Fruit fly (Drosophila melanogaster) whole organism, wandering third instar larva: ENCODE measurements around the gene MED27.

Experiments
- Abd-B ChIP-seq: fragments of >200 bp; optimal IDR thresholded peaks from 2 replicates; lab custom pipeline; 2017; ENCODE audit warnings: missing biosample characterization, missing genetic modification characterization
- CG32264 ChIP-seq: fragments of 200-800 bp; sonication (Bioruptor generic); optimal IDR thresholded peaks from 2 replicates; lab custom pipeline; 2016; ENCODE audit warnings: missing biosample characterization, missing genetic modification characterization
- CrebA ChIP-seq: fragments of 200-800 bp; sonication (Bioruptor generic); optimal IDR thresholded peaks from 2 replicates; lab custom pipeline; 2016; ENCODE audit warnings: missing biosample characterization, mild to moderate bottlenecking, missing genetic modification characterization, borderline replicate concordance
- Dfd ChIP-seq: fragments of >200 bp; optimal IDR thresholded peaks from 2 replicates; lab custom pipeline; 2017; ENCODE audit warnings: missing biosample characterization, missing genetic modification characterization
- Dif ChIP-seq: fragments of 200-275, 200-300 bp; sonication (Bioruptor generic); optimal IDR thresholded peaks from 2 replicates; lab custom pipeline; 2018; ENCODE audit warnings: missing biosample characterization, missing genetic modification characterization; ENCODE audit not compliant: partially characterized antibody
- GATAd ChIP-seq: sonication (Bioruptor generic); optimal IDR thresholded peaks from 2 replicates; lab custom pipeline; 2016; ENCODE audit warnings: missing biosample characterization, missing genetic modification characterization
- HLH106 ChIP-seq: fragments of 200-800 bp; optimal IDR thresholded peaks from 3 replicates; lab custom pipeline; 2019; ENCODE audit warnings: missing biosample characterization, mild to moderate bottlenecking, missing genetic modification characterization, moderate library complexity
- Hnf4 ChIP-seq: fragments of 200-800 bp; sonication (Bioruptor generic); optimal IDR thresholded peaks from 2 replicates; lab custom pipeline; 2016; ENCODE audit warnings: missing biosample characterization, mild to moderate bottlenecking, missing genetic modification characterization
- Hr78 ChIP-seq: fragments of >200 bp; optimal IDR thresholded peaks from 2 replicates; lab custom pipeline; 2017; ENCODE audit warnings: missing biosample characterization, missing genetic modification characterization
- Hr83 ChIP-seq: fragments of 200-300 bp; sonication (Bioruptor generic); optimal IDR thresholded peaks from 2 replicates; lab custom pipeline; 2016; ENCODE audit warnings: missing biosample characterization, mild to moderate bottlenecking, missing genetic modification characterization, moderate library complexity; ENCODE audit not compliant: poor library complexity, severe bottlenecking
- Jra ChIP-seq: sonication (Bioruptor generic); optimal IDR thresholded peaks from 2 replicates; lab custom pipeline; 2016; ENCODE audit warnings: missing biosample characterization, missing genetic modification characterization
- Mio ChIP-seq: sonication (Bioruptor generic); optimal IDR thresholded peaks from 2 replicates; lab custom pipeline; 2016; ENCODE audit warnings: missing biosample characterization, missing genetic modification characterization
- Myc ChIP-seq: fragments of >200 bp; optimal IDR thresholded peaks from 2 replicates; lab custom pipeline; 2017
- N ChIP-seq: fragments of >200 bp; optimal IDR thresholded peaks from 2 replicates; lab custom pipeline; 2018; ENCODE audit warnings: missing biosample characterization, missing external identifiers, missing genetic modification characterization
- OdsH ChIP-seq: fragments of 200-800 bp; sonication (Bioruptor generic); optimal IDR thresholded peaks from 2 replicates; lab custom pipeline; 2016; ENCODE audit warnings: missing biosample characterization, mild to moderate bottlenecking, missing genetic modification characterization
- Rel ChIP-seq, 2 experiments: fragments of 200-800 bp; sonication (Bioruptor generic) in 1 of 2; optimal IDR thresholded peaks; 2 replicates in 1 of 2; 3 replicates in 1 of 2; lab custom pipeline; 2016 to 2019; ENCODE audit warnings: mild to moderate bottlenecking in 2 of 2, missing biosample characterization in 2 of 2, missing genetic modification characterization in 2 of 2, moderate library complexity in 1 of 2
- Sp1 ChIP-seq: fragments of 200-800 bp; sonication (Bioruptor generic); optimal IDR thresholded peaks from 3 replicates; lab custom pipeline; 2019; ENCODE audit warnings: missing biosample characterization, mild to moderate bottlenecking, missing genetic modification characterization, moderate library complexity
- Vsx2 ChIP-seq: fragments of 200-300, 225-300 bp; sonication (Bioruptor generic); optimal IDR thresholded peaks from 2 replicates; lab custom pipeline; 2018; ENCODE audit warnings: missing biosample characterization, missing genetic modification characterization; ENCODE audit not compliant: partially characterized antibody
- br ChIP-seq: fragments of 200-800 bp; sonication (Bioruptor generic); optimal IDR thresholded peaks from 2 replicates; lab custom pipeline; 2016; ENCODE audit warnings: missing biosample characterization, missing genetic modification characterization
- brk ChIP-seq: fragments of 200-800 bp; sonication (Bioruptor generic); optimal IDR thresholded peaks from 2 replicates; lab custom pipeline; 2016; ENCODE audit warnings: missing biosample characterization, mild to moderate bottlenecking, missing genetic modification characterization
- dl ChIP-seq, 2 experiments: fragments of 175-275, 200-275 bp in 1 of 2; fragments of 200-275 bp in 1 of 2; sonication (Bioruptor generic); optimal IDR thresholded peaks; lab custom pipeline; 2018; ENCODE audit warnings: mild to moderate bottlenecking in 2 of 2, missing biosample characterization in 2 of 2, missing genetic modification characterization in 2 of 2, moderate library complexity in 2 of 2; ENCODE audit not compliant: partially characterized antibody in 2 of 2, insufficient read depth in 1 of 2
- dmrt93B ChIP-seq: fragments of 200-800 bp; sonication (Bioruptor generic); optimal IDR thresholded peaks from 2 replicates; lab custom pipeline; 2018; ENCODE audit warnings: missing biosample characterization, mild to moderate bottlenecking, missing genetic modification characterization
- dsf ChIP-seq: sonication (Bioruptor generic); optimal IDR thresholded peaks from 2 replicates; lab custom pipeline; 2016; ENCODE audit warnings: missing biosample characterization, missing genetic modification characterization, borderline replicate concordance
- ey ChIP-seq: fragments of 200-800 bp; sonication (Bioruptor generic); optimal IDR thresholded peaks from 2 replicates; lab custom pipeline; 2016; ENCODE audit warnings: missing biosample characterization, missing genetic modification characterization
- foxo ChIP-seq, 2 experiments: fragments of 200-800 bp; sonication (Bioruptor generic); optimal IDR thresholded peaks; 2 replicates in 1 of 2; 3 replicates in 1 of 2; lab custom pipeline; 2016 to 2017; ENCODE audit warnings: missing biosample characterization in 2 of 2, missing genetic modification characterization in 2 of 2
- fru ChIP-seq: fragments of 200-800 bp; sonication (Bioruptor generic); optimal IDR thresholded peaks from 3 replicates; lab custom pipeline; 2016; ENCODE audit warnings: missing biosample characterization, mild to moderate bottlenecking, missing genetic modification characterization
- h ChIP-seq: fragments of 200-800 bp; sonication (Bioruptor generic); optimal IDR thresholded peaks from 3 replicates; lab custom pipeline; 2016; ENCODE audit warnings: missing biosample characterization, mild to moderate bottlenecking, missing genetic modification characterization
- jim ChIP-seq: fragments of 175-275, 200-325 bp; sonication (Bioruptor generic); optimal IDR thresholded peaks from 2 replicates; lab custom pipeline; 2016; ENCODE audit warnings: missing biosample characterization, mild to moderate bottlenecking, missing genetic modification characterization
- lola ChIP-seq: fragments of >200 bp; optimal IDR thresholded peaks from 2 replicates; lab custom pipeline; 2017; ENCODE audit warnings: missing biosample characterization, missing genetic modification characterization
- pan ChIP-seq: fragments of >200 bp; optimal IDR thresholded peaks from 2 replicates; lab custom pipeline; 2017
- rgr ChIP-seq: fragments of 200-800 bp; sonication (Bioruptor generic); optimal IDR thresholded peaks from 3 replicates; lab custom pipeline; 2016; ENCODE audit warnings: missing biosample characterization, mild to moderate bottlenecking, missing genetic modification characterization
- sage ChIP-seq: fragments of 200-800 bp; sonication (Bioruptor generic); optimal IDR thresholded peaks from 2 replicates; lab custom pipeline; 2016; ENCODE audit warnings: missing biosample characterization, mild to moderate bottlenecking, missing genetic modification characterization
- sv ChIP-seq: fragments of 200-800 bp; sonication (Bioruptor generic); optimal IDR thresholded peaks from 3 replicates; lab custom pipeline; 2016; ENCODE audit warnings: missing biosample characterization, missing genetic modification characterization
- tai ChIP-seq: sonication (Bioruptor generic); optimal IDR thresholded peaks from 2 replicates; lab custom pipeline; 2016; ENCODE audit warnings: missing biosample characterization, missing genetic modification characterization
- woc ChIP-seq: sonication (Bioruptor generic); optimal IDR thresholded peaks from 2 replicates; lab custom pipeline; 2016; ENCODE audit warnings: missing biosample characterization, mild to moderate bottlenecking, missing genetic modification characterization

The MED27 gene

dm6 chr3R:5682921-5683748, 28.2 kb downstream of the MED27 start:
- TF ChIP-seq Dfd (GFP tag; lab: Kevin White, UChicago) (no peak), sv (GFP tag; lab: Kevin White, UChicago) (peak; percentile 22), GATAd (GFP tag; lab: Kevin White, UChicago) (no peak)

DNA sequence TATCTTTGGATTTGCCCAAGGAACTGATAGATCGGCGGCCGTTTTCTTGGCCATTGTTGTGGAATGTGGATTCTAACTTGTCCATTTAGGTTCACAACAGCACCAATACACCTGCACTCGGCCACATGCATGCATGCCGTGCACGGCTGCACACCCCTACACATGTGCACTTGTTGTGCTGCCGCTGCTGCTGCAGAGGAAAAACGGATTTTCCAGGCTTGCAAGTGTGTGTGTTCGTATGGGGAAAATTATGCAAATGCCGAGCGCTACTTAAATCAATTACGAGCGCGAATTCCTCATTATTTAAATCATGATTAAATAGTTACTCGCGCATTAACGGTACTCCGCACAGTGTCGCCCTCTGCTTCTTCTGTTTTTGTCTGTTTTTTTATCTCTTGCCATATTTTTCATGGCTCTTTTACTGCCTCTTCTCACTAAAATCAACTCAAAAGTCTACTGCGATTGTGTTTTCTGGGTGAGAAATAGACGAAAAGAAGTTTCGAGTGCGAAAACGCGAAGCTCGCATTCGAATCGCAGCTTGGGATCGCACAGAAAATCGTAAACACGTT, 29.7 kb downstream of the MED27 start:
- TF ChIP-seq Abd-B (no peak), Dfd (GFP tag; lab: Kevin White, UChicago) (no peak), Mio (no peak), sv (GFP tag; lab: Kevin White, UChicago) (no peak), CrebA (GFP tag; lab: Kevin White, UChicago) (no peak), h (GFP tag; lab: Kevin White, UChicago) (no peak), Hr83 (no peak), N (no peak), dmrt93B (GFP tag; lab: Kevin White, UChicago) (no peak), Rel (GFP tag; optimal IDR thresholded peaks at IDR 0.05; lab: Kevin White, UChicago) (no peak), Rel (tag; optimal IDR thresholded peaks at IDR 0.05; lab: Kevin White, UChicago) (no peak), sage (no peak), fru (GFP tag; lab: Kevin White, UChicago) (no peak), OdsH (GFP tag; lab: Kevin White, UChicago) (no peak), HLH106 (no peak), Sp1 (GFP tag; lab: Kevin White, UChicago) (no peak), rgr (GFP tag; lab: Kevin White, UChicago) (no peak), Hnf4 (GFP tag; lab: Kevin White, UChicago) (no peak), foxo (GFP tag; optimal IDR thresholded peaks at IDR 0.05; lab: Kevin White, UChicago) (no peak)

dm6 chr3R:5685269-5686048, 30.5 kb downstream of the MED27 start, which contains the start of the genes Rab23 and plx:
TSS of gene Rab23 (minus strand) at chr3R:5685434.
TSS of gene plx (plus strand) at chr3R:5685855.
- peak; percentile 31 for TF ChIP-seq tai (GFP tag; lab: Kevin White, UChicago)
- no peak for TF ChIP-seq woc
- no peak for TF ChIP-seq dsf (GFP tag; lab: Kevin White, UChicago)
- peak; percentile 54 for TF ChIP-seq Hnf4 (GFP tag; lab: Kevin White, UChicago)
- no peak for TF ChIP-seq GATAd (GFP tag; lab: Kevin White, UChicago)
- peak; percentile 18 for TF ChIP-seq HLH106
- TF ChIP-seq lola (GFP tag; lab: Kevin White, UChicago): no peak
- TF ChIP-seq dmrt93B (GFP tag; lab: Kevin White, UChicago): no peak
- no peak for TF ChIP-seq CrebA (GFP tag; lab: Kevin White, UChicago)
- TF ChIP-seq Dfd (GFP tag; lab: Kevin White, UChicago): no peak
- TF ChIP-seq Sp1 (GFP tag; lab: Kevin White, UChicago): no peak
- TF ChIP-seq Dif (GFP tag; lab: Kevin White, UChicago): peak; percentile 51
- TF ChIP-seq ey: no peak
- TF ChIP-seq h (GFP tag; lab: Kevin White, UChicago): peak; percentile 29
- TF ChIP-seq OdsH (GFP tag; lab: Kevin White, UChicago): peak; percentile 4
- TF ChIP-seq CG32264 (GFP tag; lab: Kevin White, UChicago): no peak
- no peak for TF ChIP-seq pan (lab: Kevin White, UChicago)
- TF ChIP-seq foxo (GFP tag; optimal IDR thresholded peaks at IDR 0.05; lab: Kevin White, UChicago): peak in 1 of 2 experiments; percentile 28
- TF ChIP-seq fru (GFP tag; lab: Kevin White, UChicago): no peak
- no peak for TF ChIP-seq jim (GFP tag; lab: Kevin White, UChicago)
- no peak for TF ChIP-seq br (GFP tag; lab: Kevin White, UChicago)
- TF ChIP-seq rgr (GFP tag; lab: Kevin White, UChicago): peak; percentile 39
- TF ChIP-seq Jra (GFP tag; lab: Kevin White, UChicago): peak; percentile 19
- TF ChIP-seq dl (GFP tag; optimal IDR thresholded peaks at IDR 0.05; lab: Kevin White, UChicago; ENCODE audit: insufficient read depth in 1 of 2, partially characterized antibody in 2 of 2): no peak
- peak; percentile 53 for TF ChIP-seq Myc (lab: Kevin White, UChicago)
- no peak for TF ChIP-seq Vsx2 (GFP tag; lab: Kevin White, UChicago)
- TF ChIP-seq Abd-B: no peak
- no peak for TF ChIP-seq Hr78 (GFP tag; lab: Kevin White, UChicago)
- TF ChIP-seq brk (GFP tag; lab: Kevin White, UChicago): no peak
